Fruit fly (Drosophila melanogaster): Measurements from ENCODE around the gene Ir100a.

Gene Ir100a

dm6 chr3R:31765145-31765544, 35.6 kb upstream of the Ir100a start:
- TF ChIP-seq Dfd (GFP tag; optimal IDR thresholded peaks at IDR 0.05) (peak; percentile 99), sv (GFP tag; optimal IDR thresholded peaks at IDR 0.05) (no peak)

- TF ChIP-seq CrebA (GFP tag; optimal IDR thresholded peaks at IDR 0.05; ENCODE audit: borderline replicate concordance) (no peak), Mio (GFP tag; optimal IDR thresholded peaks at IDR 0.05) (no peak), psq (GFP tag; optimal IDR thresholded peaks at IDR 0.05) (no peak), ey (GFP tag; optimal IDR thresholded peaks at IDR 0.05) (no peak), OdsH (GFP tag; optimal IDR thresholded peaks at IDR 0.05) (no peak), brk (GFP tag; optimal IDR thresholded peaks at IDR 0.05) (no peak), Hnf4 (GFP tag; optimal IDR thresholded peaks at IDR 0.05) (no peak), Jra (GFP tag; optimal IDR thresholded peaks at IDR 0.05) (no peak), h (GFP tag; optimal IDR thresholded peaks at IDR 0.05) (no peak), dsf (GFP tag; optimal IDR thresholded peaks at IDR 0.05; ENCODE audit: borderline replicate concordance) (no peak), dmrt93B (GFP tag; optimal IDR thresholded peaks at IDR 0.05) (no peak), GATAd (GFP tag; optimal IDR thresholded peaks at IDR 0.05) (no peak), Hr83 (GFP tag; optimal IDR thresholded peaks at IDR 0.05; ENCODE audit: poor library complexity, severe bottlenecking) (no peak), dl (GFP tag; optimal IDR thresholded peaks at IDR 0.05; ENCODE audit: insufficient read depth in 1 of 2, partially characterized antibody in 2 of 2) (no peak), rgr (GFP tag; optimal IDR thresholded peaks at IDR 0.05) (no peak)
Measured at dm6 chr3R:31767528-31767927, 33.2 kb upstream of the Ir100a start.

- TF ChIP-seq N (GFP tag; optimal IDR thresholded peaks at IDR 0.05) (no peak), Myc (optimal IDR thresholded peaks at IDR 0.05) (no peak), dmrt93B (GFP tag; optimal IDR thresholded peaks at IDR 0.05) (no peak), psq (GFP tag; optimal IDR thresholded peaks at IDR 0.05) (no peak), jim (GFP tag; optimal IDR thresholded peaks at IDR 0.05) (no peak), usp (GFP tag; optimal IDR thresholded peaks at IDR 0.05) (no peak), Sp1 (GFP tag; optimal IDR thresholded peaks at IDR 0.05) (no peak), lola (GFP tag; optimal IDR thresholded peaks at IDR 0.05) (no peak), brk (GFP tag; optimal IDR thresholded peaks at IDR 0.05) (no peak), h (GFP tag; optimal IDR thresholded peaks at IDR 0.05) (no peak), CG32264 (GFP tag; optimal IDR thresholded peaks at IDR 0.05) (no peak), dl (GFP tag; optimal IDR thresholded peaks at IDR 0.05; ENCODE audit: insufficient read depth in 1 of 2, partially characterized antibody in 2 of 2) (no peak), Mio (GFP tag; optimal IDR thresholded peaks at IDR 0.05) (no peak), dsf (GFP tag; optimal IDR thresholded peaks at IDR 0.05; ENCODE audit: borderline replicate concordance) (no peak), CrebA (GFP tag; optimal IDR thresholded peaks at IDR 0.05; ENCODE audit: borderline replicate concordance) (no peak), foxo (GFP tag; optimal IDR thresholded peaks at IDR 0.05) (no peak), pan (optimal IDR thresholded peaks at IDR 0.05) (no peak), br (GFP tag; optimal IDR thresholded peaks at IDR 0.05) (no peak)
Measured at dm6 chr3R:31768198-31768597, 32.6 kb upstream of the Ir100a start.

- TF ChIP-seq h (GFP tag; optimal IDR thresholded peaks at IDR 0.05) (peak; percentile 32), ey (GFP tag; optimal IDR thresholded peaks at IDR 0.05) (no peak), sv (GFP tag; optimal IDR thresholded peaks at IDR 0.05) (peak; percentile 16), rgr (GFP tag; optimal IDR thresholded peaks at IDR 0.05) (peak; percentile 19), foxo (GFP tag; optimal IDR thresholded peaks at IDR 0.05) (peak in 1 of 2 experiments; percentile 5), Myc (optimal IDR thresholded peaks at IDR 0.05) (no peak), Sp1 (GFP tag; optimal IDR thresholded peaks at IDR 0.05) (peak; percentile 26), sage (GFP tag; optimal IDR thresholded peaks at IDR 0.05) (peak; percentile 59), Dif (GFP tag; optimal IDR thresholded peaks at IDR 0.05; ENCODE audit: partially characterized antibody) (no peak), Vsx2 (GFP tag; optimal IDR thresholded peaks at IDR 0.05; ENCODE audit: partially characterized antibody) (no peak), HLH106 (tag; optimal IDR thresholded peaks at IDR 0.05) (peak; percentile 12), CG9705 (GFP tag; optimal IDR thresholded peaks at IDR 0.05) (no peak), Hr83 (GFP tag; optimal IDR thresholded peaks at IDR 0.05; ENCODE audit: poor library complexity, severe bottlenecking) (no peak), br (GFP tag; optimal IDR thresholded peaks at IDR 0.05) (no peak), brk (GFP tag; optimal IDR thresholded peaks at IDR 0.05) (no peak)
Measured at dm6 chr3R:31771790-31772576, 28.8 kb upstream of the Ir100a start, which contains the start of the genes betaGlu and sip3. TSS of gene betaGlu (minus strand) at chr3R:31771848. TSS of gene sip3 (plus strand) at chr3R:31772219.

Measured in whole organism, wandering third instar larva.